Worm (Caenorhabditis elegans) whole organism, L4 larva: Measurements from ENCODE around the gene T28D9.4.
A peak's percentile ranks its signal among the peaks of the same experiment; 100 is the strongest.

Experiments
- R02D3.7 ChIP-seq: fragments of 150-350 bp; sonication (generic microtip); optimal IDR thresholded peaks from 3 replicates; lab custom pipeline; 2014; ENCODE audit warnings: missing biosample characterization, missing genetic modification characterization
- arid-1 ChIP-seq: fragments of 200-800 bp; sonication (Bioruptor generic); conservative IDR thresholded peaks from 2 replicates; pipeline ENCODE4 v1.3.6; 2022; ENCODE audit warnings: missing genetic modification reagents, missing genetic modification characterization, missing compliant biosample characterization
- ceh-28 ChIP-seq: fragments of 150-350 bp; optimal IDR thresholded peaks from 2 replicates; lab custom pipeline; 2014; ENCODE audit warnings: missing biosample characterization, missing genetic modification reagents, missing genetic modification characterization
- egl-27 ChIP-seq: sonication (generic microtip); optimal IDR thresholded peaks from 3 replicates; lab custom pipeline; 2017; ENCODE audit warnings: missing biosample characterization, missing genetic modification reagents, missing genetic modification characterization
- fos-1 ChIP-seq: fragments of 150-350 bp; optimal IDR thresholded peaks from 2 replicates; lab custom pipeline; 2014; ENCODE audit warnings: missing biosample characterization, missing genetic modification characterization
- lsy-2 ChIP-seq, 2 experiments: fragments of 150-350 bp in 1 of 2; sonication (generic microtip) in 1 of 2; optimal IDR thresholded peaks; 2 replicates each; lab custom pipeline; 2014 to 2017; ENCODE audit warnings: missing biosample characterization in 2 of 2, missing genetic modification characterization in 2 of 2
- mdl-1 ChIP-seq, 2 experiments: fragments of 150-350 bp in 1 of 2; sonication (generic microtip) in 1 of 2; optimal IDR thresholded peaks; 2 replicates each; lab custom pipeline; 2014 to 2017; ENCODE audit warnings: missing biosample characterization in 2 of 2, missing genetic modification characterization in 2 of 2
- nhr-41 ChIP-seq: fragments of 200-800 bp; sonication (Bioruptor generic); IDR thresholded peaks from 2 replicates; pipeline ENCODE4 v1.3.6; 2022; ENCODE audit warnings: missing genetic modification reagents, missing genetic modification characterization, missing compliant biosample characterization
- pha-4 ChIP-seq, 2 experiments: fragments of 150-350 bp in 1 of 2; fragments of 200-800 bp in 1 of 2; sonication (Bioruptor generic) in 1 of 2; IDR thresholded peaks in 1 of 2; optimal IDR thresholded peaks in 1 of 2; 2 replicates each; pipeline versions ENCODE4 v1.3.6 to Lab custom; 2014 to 2022; ENCODE audit warnings: missing genetic modification characterization in 2 of 2, missing genetic modification reagents in 2 of 2, missing biosample characterization in 1 of 2, missing compliant biosample characterization in 1 of 2
- snpc-4 ChIP-seq: fragments of 150-350 bp; optimal IDR thresholded peaks from 2 replicates; lab custom pipeline; 2014; ENCODE audit warnings: missing biosample characterization, missing genetic modification characterization
- tag-97 ChIP-seq: fragments of 200-800 bp; sonication (Bioruptor generic); IDR thresholded peaks from 2 replicates; pipeline ENCODE4 v1.3.6; 2022; ENCODE audit warnings: missing genetic modification characterization, missing compliant biosample characterization
- unc-62 ChIP-seq, 3 experiments: fragments of 150-350 bp in 1 of 3; sonication (generic microtip); optimal IDR thresholded peaks in 2 of 3; peaks in 1 of 3; 1 replicate in 1 of 3; 2 replicates in 2 of 3; lab custom pipeline; 2014 to 2017; ENCODE audit warnings: missing biosample characterization in 3 of 3, missing genetic modification characterization in 3 of 3, missing genetic modification reagents in 3 of 3, missing genotype in 1 of 3
- zfp-2 ChIP-seq: sonication (generic microtip); optimal IDR thresholded peaks from 2 replicates; lab custom pipeline; 2016; ENCODE audit warnings: mild to moderate bottlenecking, missing genetic modification characterization, missing compliant biosample characterization
- ztf-11 ChIP-seq: fragments of 150-350 bp; optimal IDR thresholded peaks from 2 replicates; lab custom pipeline; 2014; ENCODE audit warnings: missing biosample characterization, missing genetic modification characterization

ce11 chrII:6498609-6499008, 21.9 kb downstream of the T28D9.4 start:
- TF ChIP-seq mdl-1 (tag; optimal IDR thresholded peaks at IDR 0.05; lab: Kevin White, UChicago) (no peak), arid-1 (GFP tag; lab: Robert Waterston, UW) (no peak), unc-62 (GFP tag; optimal IDR thresholded peaks at IDR 0.05 in 1 of 2; lab: Kevin White, UChicago) (no peak), unc-62 (tag; optimal IDR thresholded peaks at IDR 0.05; lab: Kevin White, UChicago) (no peak), lsy-2 (tag; optimal IDR thresholded peaks at IDR 0.05; lab: Kevin White, UChicago) (peak in 1 of 2 experiments; percentile 8), ztf-11 (no peak), nhr-41 (no peak), pha-4 (GFP tag; IDR thresholded peaks at IDR 0.05; lab: Robert Waterston, UW) (no peak), pha-4 (tag; optimal IDR thresholded peaks at IDR 0.05; lab: Kevin White, UChicago) (no peak), ceh-28 (tag; lab: Kevin White, UChicago) (no peak), egl-27 (tag; lab: Kevin White, UChicago) (no peak), snpc-4 (tag; lab: Kevin White, UChicago) (no peak), tag-97 (GFP tag; lab: Robert Waterston, UW) (no peak), R02D3.7 (tag; lab: Kevin White, UChicago) (no peak), zfp-2 (tag; lab: Kevin White, UChicago) (no peak), fos-1 (tag; lab: Kevin White, UChicago) (no peak)
